Worm (Caenorhabditis elegans) whole organism, midembryonic: ENCODE data around the gene let-653.

ENCODE experiments used
- ref-1 ChIP-seq: fragments of 200-800 bp; sonication (Bioruptor generic); conservative IDR thresholded peaks from 2 replicates; pipeline ENCODE4 v1.3.6; 2022; ENCODE audit warnings: missing genetic modification reagents, missing genetic modification characterization, missing compliant biosample characterization
- ztf-23 ChIP-seq: fragments of 200-800 bp; sonication (Bioruptor generic); IDR thresholded peaks from 2 replicates; pipeline ENCODE4 v1.3.6; 2022; ENCODE audit warnings: missing genetic modification reagents, missing genetic modification characterization, missing compliant biosample characterization

DNA sequence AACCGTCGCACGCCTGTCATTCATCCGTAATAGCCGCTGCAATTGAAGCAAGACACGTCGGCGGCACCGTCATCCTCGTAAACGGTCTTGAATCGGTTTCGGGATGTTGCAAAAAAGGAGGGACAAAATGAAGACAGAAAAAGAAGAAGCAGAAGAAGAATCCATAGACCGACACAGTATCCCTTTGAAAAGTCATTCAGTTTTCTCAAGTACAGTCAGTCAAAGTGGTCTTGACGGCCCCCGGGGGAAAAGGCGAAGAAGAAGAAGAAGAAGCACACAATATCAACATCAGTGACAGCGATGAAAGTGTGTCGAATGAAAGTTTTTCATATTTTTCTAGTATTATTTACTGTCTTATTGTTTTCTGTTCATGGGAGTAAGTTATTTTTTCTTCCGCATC lies 7.2 kb upstream of the let-653 start, which contains the start of gene cutl-27:
- TF ChIP-seq ref-1: no peak
- TF ChIP-seq ztf-23: no peak
